Worm (Caenorhabditis elegans) whole organism, L2 larva: Measurements from ENCODE around the gene C01G10.9.

ENCODE experiments used
- C34F6.9 ChIP-seq: fragments of 150-350 bp; optimal IDR thresholded peaks from 2 replicates; lab custom pipeline; 2014; ENCODE audit warnings: missing biosample characterization, missing genetic modification characterization
- F13H6.1 ChIP-seq: sonication (generic microtip); optimal IDR thresholded peaks from 2 replicates; lab custom pipeline; 2016; ENCODE audit warnings: missing genetic modification characterization, missing compliant biosample characterization
- R02D3.7 ChIP-seq: fragments of 150-350 bp; optimal IDR thresholded peaks from 2 replicates; lab custom pipeline; 2014; ENCODE audit warnings: missing biosample characterization, missing genetic modification characterization
- Y55F3AM.14 ChIP-seq: fragments of 200-800 bp; sonication (Bioruptor generic); optimal IDR thresholded peaks from 2 replicates; lab custom pipeline; 2018; ENCODE audit warnings: mild to moderate bottlenecking, missing genetic modification characterization, missing compliant biosample characterization
- ZK546.5 ChIP-seq: sonication (generic microtip); optimal IDR thresholded peaks from 2 replicates; lab custom pipeline; 2017; ENCODE audit warnings: missing biosample characterization, missing genetic modification characterization
- alr-1 ChIP-seq: fragments of 150-350 bp; optimal IDR thresholded peaks from 2 replicates; lab custom pipeline; 2014; ENCODE audit warnings: missing biosample characterization, missing genetic modification characterization
- aly-2 ChIP-seq: fragments of 150-350 bp; optimal IDR thresholded peaks from 2 replicates; lab custom pipeline; 2014; ENCODE audit warnings: missing biosample characterization, missing genetic modification characterization
- blmp-1 ChIP-seq: sonication (generic microtip); optimal IDR thresholded peaks from 2 replicates; lab custom pipeline; 2017; ENCODE audit warnings: missing genetic modification characterization, mild to moderate bottlenecking, missing compliant biosample characterization, antibody characterized with exemption, moderate library complexity; ENCODE audit not compliant: insufficient read depth
- ceh-16 ChIP-seq: fragments of 150-350 bp; optimal IDR thresholded peaks from 2 replicates; lab custom pipeline; 2014; ENCODE audit warnings: missing biosample characterization, missing genetic modification characterization
- dmd-4 ChIP-seq: sonication (generic microtip); optimal IDR thresholded peaks from 2 replicates; lab custom pipeline; 2017; ENCODE audit warnings: missing biosample characterization, missing genetic modification characterization
- egl-27 ChIP-seq: sonication (generic microtip); optimal IDR thresholded peaks from 3 replicates; lab custom pipeline; 2017; ENCODE audit warnings: missing biosample characterization, missing genetic modification reagents, missing genetic modification characterization
- elt-1 ChIP-seq: fragments of 150-350 bp; optimal IDR thresholded peaks from 2 replicates; lab custom pipeline; 2014; ENCODE audit warnings: missing biosample characterization, missing genetic modification characterization
- elt-3 ChIP-seq: sonication (generic microtip); optimal IDR thresholded peaks from 2 replicates; lab custom pipeline; 2017; ENCODE audit warnings: missing biosample characterization, missing genetic modification characterization
- fos-1 ChIP-seq: fragments of 150-350 bp; optimal IDR thresholded peaks from 2 replicates; lab custom pipeline; 2014; ENCODE audit warnings: missing biosample characterization, missing genetic modification characterization
- gmeb-1 ChIP-seq: fragments of 150-350 bp; optimal IDR thresholded peaks from 2 replicates; lab custom pipeline; 2014; ENCODE audit warnings: missing biosample characterization, missing genetic modification characterization
- lin-11 ChIP-seq: fragments of 150-350 bp; sonication (generic microtip); optimal IDR thresholded peaks from 2 replicates; lab custom pipeline; 2014; ENCODE audit warnings: missing biosample characterization, missing genetic modification characterization, inconsistent platforms, mixed read lengths
- mab-5 ChIP-seq: fragments of 150-350 bp; optimal IDR thresholded peaks from 2 replicates; lab custom pipeline; 2014; ENCODE audit warnings: missing biosample characterization, missing genetic modification characterization
- mbf-1 ChIP-seq: sonication (generic microtip); optimal IDR thresholded peaks from 2 replicates; lab custom pipeline; 2017; ENCODE audit warnings: missing biosample characterization, missing genetic modification characterization
- mdl-1 ChIP-seq, 2 experiments: fragments of 150-350 bp in 1 of 2; sonication (generic microtip) in 1 of 2; optimal IDR thresholded peaks; 2 replicates each; lab custom pipeline; 2017; ENCODE audit warnings: missing biosample characterization in 2 of 2, missing genetic modification characterization in 2 of 2
- nhr-10 ChIP-seq: sonication (generic microtip); optimal IDR thresholded peaks from 2 replicates; lab custom pipeline; 2017; ENCODE audit warnings: missing biosample characterization, missing genetic modification characterization
- nhr-11 ChIP-seq: fragments of 150-350 bp; optimal IDR thresholded peaks from 2 replicates; lab custom pipeline; 2014; ENCODE audit warnings: missing biosample characterization, missing genetic modification characterization
- nhr-21 ChIP-seq: fragments of 150-350 bp; optimal IDR thresholded peaks from 2 replicates; lab custom pipeline; 2014; ENCODE audit warnings: missing biosample characterization, missing genetic modification characterization
- nhr-23 ChIP-seq: fragments of 150-350 bp; optimal IDR thresholded peaks from 2 replicates; lab custom pipeline; 2014; ENCODE audit warnings: missing biosample characterization, missing genetic modification reagents, missing genetic modification characterization
- nhr-237 ChIP-seq: fragments of 150-350 bp; optimal IDR thresholded peaks from 2 replicates; lab custom pipeline; 2014; ENCODE audit warnings: missing biosample characterization, missing genetic modification characterization
- nhr-25 ChIP-seq: fragments of 150-350 bp; sonication (generic microtip); optimal IDR thresholded peaks from 3 replicates; lab custom pipeline; 2014; ENCODE audit warnings: missing biosample characterization, missing genetic modification characterization
- nhr-77 ChIP-seq: fragments of 150-350 bp; optimal IDR thresholded peaks from 2 replicates; lab custom pipeline; 2014; ENCODE audit warnings: missing biosample characterization, missing genetic modification characterization
- peb-1 ChIP-seq: fragments of 150-350 bp; optimal IDR thresholded peaks from 2 replicates; lab custom pipeline; 2014; ENCODE audit warnings: missing biosample characterization, missing genetic modification characterization
- skn-1 ChIP-seq: sonication (generic microtip); optimal IDR thresholded peaks from 2 replicates; lab custom pipeline; 2017; ENCODE audit warnings: missing biosample characterization, missing genetic modification characterization
- sma-3 ChIP-seq: sonication (generic microtip); optimal IDR thresholded peaks from 2 replicates; lab custom pipeline; 2016; ENCODE audit warnings: missing genetic modification reagents, missing genetic modification characterization, missing compliant biosample characterization
- sma-9 ChIP-seq, 2 experiments: fragments of 150-350 bp in 1 of 2; sonication (generic microtip) in 1 of 2; optimal IDR thresholded peaks; 2 replicates each; lab custom pipeline; 2014 to 2016; ENCODE audit warnings: missing genetic modification characterization in 2 of 2, mild to moderate bottlenecking in 1 of 2, missing biosample characterization in 1 of 2, missing compliant biosample characterization in 1 of 2, missing genetic modification reagents in 1 of 2, moderate library complexity in 1 of 2
- snpc-4 ChIP-seq: fragments of 150-350 bp; optimal IDR thresholded peaks from 2 replicates; lab custom pipeline; 2014; ENCODE audit warnings: missing biosample characterization, missing genetic modification characterization
- unc-55 ChIP-seq: fragments of 150-350 bp; sonication (generic microtip); optimal IDR thresholded peaks from 3 replicates; lab custom pipeline; 2014; ENCODE audit warnings: missing biosample characterization, missing genetic modification reagents, missing genetic modification characterization
- zag-1 ChIP-seq: fragments of 150-350 bp; optimal IDR thresholded peaks from 2 replicates; lab custom pipeline; 2014; ENCODE audit warnings: missing biosample characterization, missing genetic modification characterization
- ztf-11 ChIP-seq: sonication (generic microtip); optimal IDR thresholded peaks from 2 replicates; lab custom pipeline; 2017; ENCODE audit warnings: missing biosample characterization, missing genetic modification characterization
- ztf-4 ChIP-seq: fragments of 150-350 bp; optimal IDR thresholded peaks from 2 replicates; lab custom pipeline; 2014; ENCODE audit warnings: missing biosample characterization, missing genetic modification characterization

Gene C01G10.9

DNA sequence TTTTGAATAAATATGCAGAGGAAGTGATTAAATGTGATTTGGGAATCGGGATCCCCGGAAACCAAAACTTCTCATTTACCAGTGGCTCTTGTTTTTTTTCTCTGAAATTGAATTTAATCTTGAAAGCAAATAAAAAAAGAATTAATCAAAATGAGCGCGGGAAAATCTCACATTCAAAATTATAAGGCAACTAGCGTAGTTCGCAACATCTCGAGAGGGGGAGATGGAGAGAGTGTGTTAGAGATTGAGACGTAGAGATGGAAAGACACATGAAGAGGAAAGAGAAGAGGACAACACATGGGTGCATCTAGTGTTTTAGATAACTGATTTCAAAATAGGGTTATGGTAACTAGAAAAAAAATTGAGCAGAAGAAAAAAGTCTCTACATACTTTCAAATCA lies 34.2 kb upstream of the C01G10.9 start, which contains the start of gene sdc-3:
TSS of gene sdc-3 (minus strand) at position 101 of the 400 bp plus-strand sequence.
- no peak for TF ChIP-seq peb-1
- TF ChIP-seq fos-1 (tag; lab: Kevin White, UChicago): peak; percentile 18
- TF ChIP-seq C34F6.9: peak; percentile 28

DNA sequence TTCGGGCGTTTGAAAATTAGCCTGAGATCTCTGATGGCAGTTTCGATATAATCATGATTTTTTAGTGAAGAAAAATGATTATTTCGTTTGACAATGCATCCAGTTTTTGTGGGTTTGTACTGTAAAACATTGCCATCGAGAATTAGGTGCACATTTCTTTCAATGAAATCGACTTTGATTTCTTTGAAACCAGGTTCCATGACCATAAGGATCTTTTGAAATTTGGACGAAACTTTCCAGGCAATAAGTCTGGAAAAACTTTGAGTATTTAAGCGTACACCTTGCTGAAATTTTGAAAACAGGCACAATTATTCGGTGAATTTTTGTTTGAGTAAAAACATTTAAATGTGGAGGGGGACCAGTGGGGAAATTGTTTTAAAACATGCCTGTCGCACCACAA lies 30.6 kb upstream of the C01G10.9 start:
- TF ChIP-seq nhr-77 (tag; lab: Kevin White, UChicago) (no peak), elt-3 (no peak), skn-1 (tag; lab: Kevin White, UChicago) (no peak), Y55F3AM.14 (GFP tag; lab: Kevin White, UChicago) (no peak), lin-11 (no peak), ztf-4 (tag; lab: Kevin White, UChicago) (no peak), ztf-11 (tag; lab: Kevin White, UChicago) (no peak), mdl-1 (tag; optimal IDR thresholded peaks at IDR 0.05; lab: Kevin White, UChicago) (no peak), sma-3 (GFP tag; lab: Kevin White, UChicago) (no peak)

DNA sequence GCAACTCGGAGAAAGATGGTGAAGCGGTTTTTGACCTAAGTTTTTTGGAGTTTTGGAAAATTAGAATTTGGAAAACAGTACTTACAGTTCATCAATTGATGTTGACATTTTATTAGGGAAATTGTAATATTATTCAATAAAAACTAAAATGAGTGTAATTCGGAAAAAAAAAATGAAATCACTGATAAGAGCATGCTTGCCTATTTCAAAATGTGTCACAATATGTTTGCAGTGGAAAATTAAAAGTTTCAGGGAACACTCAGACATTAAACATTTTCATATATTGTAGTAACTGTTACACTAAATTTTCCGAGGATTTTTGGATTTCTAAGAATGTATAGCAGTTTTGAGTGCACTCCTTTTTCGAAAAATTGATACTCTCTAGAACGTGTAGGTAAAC lies 30.0 kb upstream of the C01G10.9 start, which contains the start of the genes fbxa-82 and C25D7.5:
TSS of gene fbxa-82 (minus strand) at position 163 of the 400 bp plus-strand sequence.
TSS of gene C25D7.5 (plus strand) at position 283 of the 400 bp plus-strand sequence.
- no peak for TF ChIP-seq zag-1 (tag; lab: Kevin White, UChicago)
- no peak for TF ChIP-seq lin-11
- peak; percentile 30 for TF ChIP-seq fos-1 (tag; lab: Kevin White, UChicago)

DNA sequence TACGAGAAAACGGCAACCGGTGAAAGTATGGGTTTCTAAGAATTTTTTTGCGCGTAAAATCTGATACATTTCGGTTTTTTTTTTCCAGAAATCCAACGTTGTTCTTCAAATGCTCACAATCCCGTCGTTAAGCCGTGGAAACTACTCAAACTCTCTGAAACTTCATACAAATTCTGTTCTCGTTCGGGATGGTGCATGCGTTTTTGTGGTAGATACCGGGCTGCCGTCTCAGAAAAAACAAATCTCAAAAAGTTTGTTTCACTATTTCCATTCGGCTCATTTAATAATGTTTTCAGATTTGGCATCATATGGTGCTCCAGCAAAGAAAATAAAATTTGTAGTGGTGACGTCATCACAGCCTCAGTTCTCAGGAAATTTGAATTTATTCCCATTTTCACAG lies 27.6 kb upstream of the C01G10.9 start:
- no peak for TF ChIP-seq Y55F3AM.14 (GFP tag; lab: Kevin White, UChicago)
- TF ChIP-seq nhr-77 (tag; lab: Kevin White, UChicago): no peak
- TF ChIP-seq nhr-237: no peak
- TF ChIP-seq fos-1 (tag; lab: Kevin White, UChicago): no peak
- TF ChIP-seq mab-5 (tag; lab: Kevin White, UChicago): no peak
- TF ChIP-seq nhr-11 (tag; lab: Kevin White, UChicago): no peak
- no peak for TF ChIP-seq ZK546.5 (tag; lab: Kevin White, UChicago)
- no peak for TF ChIP-seq gmeb-1 (tag; lab: Kevin White, UChicago)
- no peak for TF ChIP-seq zag-1 (tag; lab: Kevin White, UChicago)
- TF ChIP-seq sma-9 (GFP tag; optimal IDR thresholded peaks at IDR 0.05; lab: Kevin White, UChicago): no peak
- TF ChIP-seq sma-9 (tag; optimal IDR thresholded peaks at IDR 0.05; lab: Kevin White, UChicago): no peak
- no peak for TF ChIP-seq dmd-4

DNA sequence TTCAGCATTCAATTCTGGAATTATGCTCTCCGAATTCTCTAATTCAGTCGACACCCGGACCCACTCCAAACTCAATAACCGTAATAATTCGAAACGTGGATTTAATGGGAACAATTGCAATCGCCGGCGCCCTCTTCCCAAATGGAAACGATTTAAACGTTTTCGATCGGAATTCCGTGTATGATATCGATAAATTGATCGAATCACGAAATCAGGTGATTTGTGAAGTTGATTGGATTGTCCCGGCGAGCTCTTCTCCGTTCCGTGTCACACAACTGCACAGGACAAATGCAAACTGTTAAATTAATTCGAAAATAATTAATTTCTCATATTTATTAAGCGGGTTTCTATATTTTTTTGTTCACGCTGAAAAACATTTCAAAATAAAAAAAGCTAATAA lies 26.5 kb upstream of the C01G10.9 start, which contains the start of gene C25D7.16:
TSS of gene C25D7.16 (plus strand) at position 301 of the 400 bp plus-strand sequence.
- TF ChIP-seq zag-1 (tag; lab: Kevin White, UChicago) (no peak), nhr-10 (no peak), blmp-1 (no peak), F13H6.1 (no peak), snpc-4 (no peak), fos-1 (tag; lab: Kevin White, UChicago) (no peak), mbf-1 (no peak), nhr-21 (tag; lab: Kevin White, UChicago) (no peak), R02D3.7 (tag; lab: Kevin White, UChicago) (no peak), dmd-4 (no peak), nhr-25 (no peak), nhr-23 (tag; lab: Kevin White, UChicago) (no peak), alr-1 (no peak), ceh-16 (no peak), unc-55 (GFP tag; lab: Kevin White, UChicago) (no peak), sma-3 (GFP tag; lab: Kevin White, UChicago) (no peak), egl-27 (tag; lab: Kevin White, UChicago) (no peak), nhr-11 (tag; lab: Kevin White, UChicago) (no peak), elt-1 (tag; lab: Kevin White, UChicago) (no peak), aly-2 (tag; lab: Kevin White, UChicago) (no peak)
